Fruit fly (Drosophila melanogaster) whole organism, pupa: ENCODE results near the gene CG2772.

Source experiments
- CG32121 ChIP-seq: fragments of 200-800 bp; sonication (Bioruptor generic); IDR thresholded peaks from 2 replicates; pipeline ENCODE4 v1.3.6; 2022; ENCODE audit warnings: missing biosample characterization, missing genetic modification characterization
- CG34367 ChIP-seq: fragments of 200-800 bp; sonication (Bioruptor generic); optimal IDR thresholded peaks from 2 replicates; lab custom pipeline; 2018; ENCODE audit warnings: missing biosample characterization, mild to moderate bottlenecking, missing genetic modification characterization
- CG9948 ChIP-seq: fragments of 200-800 bp; sonication (Bioruptor generic); optimal IDR thresholded peaks from 2 replicates; lab custom pipeline; 2018; ENCODE audit warnings: missing biosample characterization, mild to moderate bottlenecking, missing genetic modification characterization, moderate library complexity

dm6 chr2L:3466846-3467245 is 21.1 kb downstream of the CG2772 start:
- TF ChIP-seq CG32121 (no peak), CG34367 (no peak), CG9948 (tag; lab: Kevin White, UChicago) (no peak)
